Fruit fly (Drosophila melanogaster) whole organism, larva: Measurements from ENCODE around the gene AgmNAT.
A peak's percentile ranks its signal among the peaks of the same experiment; 100 is the strongest.

Experiments
- noc ChIP-seq: fragments of 200-800 bp; sonication (Bioruptor generic); optimal IDR thresholded peaks from 3 replicates; lab custom pipeline; 2019; ENCODE audit warnings: missing biosample characterization, mild to moderate bottlenecking, missing genetic modification characterization, moderate library complexity

Gene AgmNAT

DNA sequence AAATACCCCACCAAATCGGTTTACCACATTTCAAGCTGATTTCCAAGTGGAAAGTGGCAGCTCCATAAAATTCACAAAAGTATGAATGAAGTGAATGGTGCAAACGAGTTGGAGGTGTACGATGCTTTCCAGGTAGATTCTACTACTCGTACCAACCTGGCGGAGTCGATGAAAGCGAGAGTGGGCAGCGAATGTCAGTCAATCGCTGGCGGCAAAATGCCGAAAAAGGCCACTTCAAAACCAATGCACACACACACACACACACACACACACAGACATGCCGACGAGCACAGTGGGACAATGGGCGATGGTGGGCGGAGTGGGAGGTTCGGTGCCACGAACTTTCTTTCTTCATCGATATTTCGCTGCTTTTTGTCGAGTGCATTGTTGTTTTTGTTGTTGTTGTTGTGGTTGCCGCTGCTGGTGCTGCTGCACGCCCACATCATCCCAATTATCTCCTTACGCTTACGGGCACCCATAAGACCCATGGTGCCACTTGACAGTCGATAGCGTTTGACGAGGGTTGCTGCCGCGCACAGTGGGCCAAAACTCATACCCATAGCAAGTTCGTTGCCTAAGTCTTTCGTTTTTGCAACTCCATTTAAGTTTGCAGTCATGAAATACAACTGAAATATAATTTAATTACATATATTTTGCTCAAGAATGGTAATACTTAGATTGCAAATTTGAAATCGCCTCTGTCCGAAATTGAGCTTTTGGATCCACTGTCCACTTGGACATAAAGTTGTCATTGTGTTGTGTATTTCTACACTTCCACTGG, 32.2 kb downstream of the AgmNAT start:
- TF ChIP-seq noc (tag; lab: Kevin White, UChicago), result peak; percentile 0

DNA sequence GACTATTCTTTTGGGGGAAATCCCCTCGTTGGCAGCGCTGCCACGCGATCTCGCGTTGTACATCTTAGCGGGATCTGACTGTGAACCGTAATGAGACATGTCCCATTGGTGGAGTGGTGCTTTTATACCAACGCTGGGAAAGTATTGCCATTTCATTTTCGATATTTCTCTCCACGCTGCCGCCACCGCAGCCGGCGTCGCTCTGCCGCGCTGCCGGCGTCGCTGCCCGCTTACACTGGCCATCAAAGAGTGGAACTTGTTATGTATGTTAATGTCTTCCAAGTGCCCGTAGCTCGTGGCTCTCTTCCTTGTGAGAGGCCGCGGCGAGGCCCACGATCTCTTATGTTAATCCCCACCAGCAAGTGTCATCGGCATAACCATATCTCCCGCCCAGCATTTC, 34.1 kb downstream of the AgmNAT start, which contains the start of gene CG3108:
TSS of gene CG3108 (minus strand) at position 101 of the 400 bp plus-strand sequence.
- TF ChIP-seq noc (tag; lab: Kevin White, UChicago), result no peak

DNA sequence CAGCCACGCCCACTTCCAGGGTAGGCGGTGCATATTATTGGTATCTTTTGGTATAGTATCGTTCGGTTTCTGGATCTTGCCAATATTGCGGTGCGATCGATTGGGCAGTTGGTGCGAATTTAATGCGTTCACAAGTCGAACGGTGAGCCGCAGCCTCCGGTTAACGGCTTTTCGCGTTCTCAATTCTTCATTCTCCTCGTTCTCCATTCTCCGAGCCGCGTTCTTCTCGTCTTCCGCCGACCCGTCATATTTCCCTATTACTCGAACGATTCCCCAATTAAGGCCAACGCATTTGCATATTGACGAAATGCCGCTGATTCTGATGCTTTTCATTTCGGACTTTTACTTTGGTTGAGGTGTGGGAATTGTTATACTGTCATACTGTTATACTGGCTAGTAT, 39.1 kb downstream of the AgmNAT start, which contains the start of gene CG42264:
TSS of gene CG42264 (minus strand) at position 101 of the 400 bp plus-strand sequence.
- no peak for TF ChIP-seq noc (tag; lab: Kevin White, UChicago)

DNA sequence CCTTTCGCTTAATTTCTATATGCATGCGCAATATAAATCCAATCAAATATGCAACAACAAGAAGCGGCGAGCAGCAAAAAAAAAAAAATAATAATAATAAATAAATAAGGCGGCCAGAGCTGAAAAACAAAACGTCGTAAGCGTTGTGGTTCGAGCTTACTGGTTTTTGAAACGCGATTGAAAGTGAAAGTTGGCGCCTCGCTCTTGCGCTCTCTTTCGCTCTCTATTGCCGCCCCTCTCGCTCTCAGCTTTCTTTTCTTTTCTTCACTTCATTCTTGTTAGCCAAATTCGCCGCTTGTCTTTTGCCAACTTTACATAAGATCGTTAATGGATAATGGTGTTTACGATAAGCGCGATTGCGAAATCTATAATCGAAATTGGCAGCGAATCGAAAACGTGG, 43.2 kb downstream of the AgmNAT start:
- no peak for TF ChIP-seq noc (tag; lab: Kevin White, UChicago)

DNA sequence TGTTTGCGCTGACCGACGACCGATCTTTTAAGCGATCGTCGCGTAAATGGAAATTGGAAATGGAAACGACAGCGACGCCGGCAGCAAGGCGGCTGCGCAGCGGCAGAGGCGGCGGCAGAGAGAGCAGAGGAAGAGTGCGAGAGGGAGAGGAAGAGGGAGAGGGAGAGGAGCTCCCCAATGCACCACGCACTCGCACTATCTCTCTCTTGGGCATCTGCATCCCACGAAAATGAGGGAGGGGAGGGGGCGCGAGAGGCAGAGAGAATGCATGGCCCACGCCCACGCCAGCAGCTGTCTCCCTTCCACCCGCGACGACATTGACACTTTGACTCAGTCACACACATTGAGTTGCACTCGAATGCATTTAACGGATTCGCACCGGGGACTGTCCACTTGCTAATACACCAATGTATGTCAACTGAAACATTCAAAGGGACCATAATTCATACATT, 44.9 kb downstream of the AgmNAT start, which contains the start of gene CG3097:
TSS of gene CG3097 (minus strand) at position 51 of the 452 bp plus-strand sequence.
- TF ChIP-seq noc (tag; lab: Kevin White, UChicago), result no peak

DNA sequence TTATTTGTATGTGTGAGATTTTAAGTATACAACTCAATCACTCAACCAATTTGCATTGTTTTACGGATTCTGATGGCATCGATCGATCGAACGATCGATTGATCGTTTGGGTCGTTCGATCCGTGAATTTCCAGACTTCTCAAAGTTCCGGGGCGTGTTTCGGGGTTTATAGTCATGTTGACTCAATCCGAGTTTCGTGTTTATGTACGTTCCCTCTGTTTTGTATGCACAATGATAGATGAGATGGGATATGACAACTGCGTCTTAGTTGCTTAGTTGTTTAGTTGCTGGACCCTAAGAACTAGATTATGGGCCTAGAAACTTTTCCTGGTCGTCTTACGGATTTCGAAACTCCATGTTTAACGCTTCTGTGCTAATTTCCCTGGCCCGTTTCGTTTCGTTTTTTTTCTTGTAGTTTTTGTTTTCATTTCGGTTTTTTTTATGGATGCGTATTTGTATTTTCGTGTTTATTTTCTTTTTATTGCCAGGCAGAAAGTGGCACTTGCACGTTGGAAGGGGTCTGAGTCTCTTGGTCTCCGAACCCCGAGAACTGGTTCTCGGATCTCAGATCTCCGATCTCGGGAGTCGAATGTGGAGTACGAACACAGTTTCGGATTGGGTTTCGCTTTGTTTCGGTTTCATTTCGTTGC, 46.9 kb downstream of the AgmNAT start:
- TF ChIP-seq noc (tag; lab: Kevin White, UChicago), result no peak

DNA sequence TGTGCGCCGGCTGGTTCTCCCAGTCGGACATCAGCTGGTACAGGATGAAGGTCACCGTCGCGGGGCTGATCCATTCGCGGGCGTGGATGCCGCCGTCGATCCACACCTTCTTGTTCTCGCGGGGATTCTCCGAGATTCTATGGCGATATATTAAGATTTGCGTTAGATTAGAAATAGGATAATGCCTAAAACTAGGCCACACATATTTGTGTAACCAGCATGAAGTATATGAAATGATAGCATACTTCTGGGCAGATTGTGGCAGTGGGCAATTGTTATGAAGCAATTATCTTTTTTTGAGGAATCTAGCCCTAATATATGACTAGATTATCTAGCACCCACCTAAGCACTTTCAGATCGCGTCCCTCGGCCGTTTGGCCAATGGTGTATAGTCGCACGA, 48.9 kb downstream of the AgmNAT start:
- TF ChIP-seq noc (tag; lab: Kevin White, UChicago), result no peak
